Fruit fly (Drosophila melanogaster) Kc167 (cell line): ENCODE data around the gene Cow.

Experiments
- Myc ChIP-seq: fragments of >200 bp; optimal IDR thresholded peaks from 2 replicates; lab custom pipeline; 2017; ENCODE audit warnings: missing external identifiers
- Sin3A ChIP-seq: fragments of >200 bp; optimal IDR thresholded peaks from 2 replicates; lab custom pipeline; 2018; ENCODE audit warnings: missing external identifiers
- h ChIP-seq: fragments of >200 bp; optimal IDR thresholded peaks from 3 replicates; lab custom pipeline; 2018; ENCODE audit warnings: missing external identifiers
- insv ChIP-seq: fragments of >200 bp; optimal IDR thresholded peaks from 3 replicates; lab custom pipeline; 2018; ENCODE audit warnings: missing external identifiers
- psq ChIP-seq: fragments of >200 bp; optimal IDR thresholded peaks from 2 replicates; lab custom pipeline; 2017; ENCODE audit warnings: missing external identifiers
- ttk ChIP-seq: sonication (Bioruptor generic); optimal IDR thresholded peaks from 2 replicates; lab custom pipeline; 2017; ENCODE audit warnings: missing external identifiers

Gene Cow

dm6 chr3R:23112680-23113362 lies at the start of gene Cow:
Cow (minus strand) TSS chr3R:23112730.
- TF ChIP-seq ttk (lab: Kevin White, UChicago), result no peak
- no peak for TF ChIP-seq insv (lab: Kevin White, UChicago)
- TF ChIP-seq Sin3A (lab: Kevin White, UChicago), result no peak
- no peak for TF ChIP-seq h (lab: Kevin White, UChicago)
- TF ChIP-seq psq (lab: Kevin White, UChicago), result no peak
- no peak for TF ChIP-seq Myc (lab: Kevin White, UChicago)

dm6 chr3R:23161288-23161870 lies 48.8 kb upstream of the Cow start, which contains the start of gene CG13829:
CG13829 (minus strand) TSS chr3R:23161338.
- TF ChIP-seq Myc (lab: Kevin White, UChicago), result no peak

- TF ChIP-seq insv (lab: Kevin White, UChicago) (no peak), Sin3A (lab: Kevin White, UChicago) (no peak), h (lab: Kevin White, UChicago) (no peak), ttk (lab: Kevin White, UChicago) (no peak), psq (lab: Kevin White, UChicago) (no peak), Myc (lab: Kevin White, UChicago) (no peak)
These were observed 46.9 kb upstream of the Cow start, which contains the start of gene VhaAC39-2 for dm6 chr3R:23159289-23159956. VhaAC39-2 (minus strand) TSS chr3R:23159316.

- TF ChIP-seq h (lab: Kevin White, UChicago) (no peak), insv (lab: Kevin White, UChicago) (no peak), ttk (lab: Kevin White, UChicago) (no peak), psq (lab: Kevin White, UChicago) (no peak), Myc (lab: Kevin White, UChicago) (no peak), Sin3A (lab: Kevin White, UChicago) (no peak)
These were observed 45.2 kb upstream of the Cow start, which contains the start of gene unk for dm6 chr3R:23157664-23158151. unk (minus strand) TSS chr3R:23157862.

- TF ChIP-seq h (lab: Kevin White, UChicago) (no peak), psq (lab: Kevin White, UChicago) (peak; percentile 63), Sin3A (lab: Kevin White, UChicago) (no peak)
These were observed 44.5 kb upstream of the Cow start for dm6 chr3R:23156865-23157515.

dm6 chr3R:23156347-23156864 lies 43.9 kb upstream of the Cow start:
- TF ChIP-seq Myc (lab: Kevin White, UChicago), result no peak
- no peak for TF ChIP-seq insv (lab: Kevin White, UChicago)
- TF ChIP-seq Sin3A (lab: Kevin White, UChicago), result no peak
- TF ChIP-seq ttk (lab: Kevin White, UChicago), result no peak
- no peak for TF ChIP-seq h (lab: Kevin White, UChicago)
- no peak for TF ChIP-seq psq (lab: Kevin White, UChicago)

dm6 chr3R:23149021-23149571 lies 36.6 kb upstream of the Cow start:
- TF ChIP-seq Myc (lab: Kevin White, UChicago), result no peak
- no peak for TF ChIP-seq insv (lab: Kevin White, UChicago)
- no peak for TF ChIP-seq psq (lab: Kevin White, UChicago)
- TF ChIP-seq Sin3A (lab: Kevin White, UChicago), result no peak
- TF ChIP-seq h (lab: Kevin White, UChicago), result no peak
- no peak for TF ChIP-seq ttk (lab: Kevin White, UChicago)

- TF ChIP-seq h (lab: Kevin White, UChicago) (no peak), Sin3A (lab: Kevin White, UChicago) (no peak), Myc (lab: Kevin White, UChicago) (no peak), psq (lab: Kevin White, UChicago) (no peak), insv (lab: Kevin White, UChicago) (no peak), ttk (lab: Kevin White, UChicago) (no peak)
These were observed 35.9 kb upstream of the Cow start for dm6 chr3R:23148433-23148832.

dm6 chr3R:23147625-23148024 lies 35.1 kb upstream of the Cow start:
- TF ChIP-seq ttk (lab: Kevin White, UChicago) (no peak), insv (lab: Kevin White, UChicago) (no peak), Sin3A (lab: Kevin White, UChicago) (no peak), Myc (lab: Kevin White, UChicago) (no peak), psq (lab: Kevin White, UChicago) (no peak), h (lab: Kevin White, UChicago) (no peak)

dm6 chr3R:23147058-23147457 lies 34.5 kb upstream of the Cow start:
- TF ChIP-seq insv (lab: Kevin White, UChicago) (no peak), Sin3A (lab: Kevin White, UChicago) (no peak), ttk (lab: Kevin White, UChicago) (no peak), psq (lab: Kevin White, UChicago) (no peak), Myc (lab: Kevin White, UChicago) (no peak), h (lab: Kevin White, UChicago) (no peak)
